Fruit fly (Drosophila melanogaster): Measurements from ENCODE around the gene robl37BC.
A peak's percentile ranks its signal among the peaks of the same experiment; 100 is the strongest.

Gene robl37BC

DNA sequence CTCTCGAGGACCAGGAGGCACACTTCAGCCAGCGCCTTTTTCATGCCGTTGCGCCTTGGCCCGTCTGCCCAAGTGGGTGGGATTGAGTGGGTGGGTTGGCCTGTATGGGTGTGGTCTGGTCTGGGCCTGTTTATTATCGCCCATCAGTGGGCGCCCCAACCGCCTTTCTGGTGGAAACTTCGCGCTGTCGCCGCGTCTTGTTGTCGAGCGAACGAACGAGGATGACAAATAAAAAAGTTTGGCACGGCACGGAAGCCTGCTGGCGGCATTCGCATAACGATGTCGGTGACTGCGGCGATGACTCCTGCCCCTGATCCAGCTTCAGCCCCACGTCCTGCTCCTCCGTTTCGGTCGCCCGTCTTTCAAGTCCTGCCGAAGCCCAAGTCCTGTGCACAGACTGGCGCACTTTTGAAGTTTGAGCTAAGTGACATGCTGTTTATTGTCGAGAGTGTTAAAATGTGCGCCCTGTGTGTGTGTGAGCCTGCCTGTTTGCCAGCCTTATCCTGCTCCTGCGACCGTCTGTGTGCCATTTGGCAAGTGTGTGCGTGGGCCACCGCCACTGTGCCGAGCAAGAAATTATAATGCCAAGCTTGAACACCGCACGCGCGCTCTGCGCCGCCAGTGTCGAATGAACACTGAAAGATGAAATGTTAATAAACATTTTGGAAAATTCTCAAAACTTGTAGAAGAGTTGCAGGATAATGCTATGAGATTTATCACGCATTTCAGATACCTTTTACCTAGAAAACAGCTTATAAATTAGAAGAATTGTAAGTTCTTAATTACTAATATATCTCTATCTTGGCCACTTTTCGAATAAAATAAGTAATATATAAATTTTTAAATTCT lies 3.6 kb downstream of the robl37BC start (continued):
- TF ChIP-seq CG2712 (tag; optimal IDR thresholded peaks at IDR 0.05), result peak; percentile 79
- TF ChIP-seq kni (GFP tag; optimal IDR thresholded peaks at IDR 0.05), result no peak
- TF ChIP-seq CG14710 (tag; optimal IDR thresholded peaks at IDR 0.05), result peak; percentile 61
- peak; percentile 53 for TF ChIP-seq CG9932 (GFP tag; IDR thresholded peaks at IDR 0.05)
- no peak for TF ChIP-seq tll (GFP tag; optimal IDR thresholded peaks at IDR 0.05)
- TF ChIP-seq sisA (GFP tag; IDR thresholded peaks at IDR 0.05), result peak; percentile 73
- TF ChIP-seq Oaz (GFP tag; IDR thresholded peaks at IDR 0.05), result peak; percentile 60
- peak; percentile 24 for TF ChIP-seq CG18764 (GFP tag; optimal IDR thresholded peaks at IDR 0.05)
- peak; percentile 77 for TF ChIP-seq CG9727 (GFP tag; optimal IDR thresholded peaks at IDR 0.05)
- peak; percentile 70 for TF ChIP-seq slou (GFP tag; optimal IDR thresholded peaks at IDR 0.05)
- peak; percentile 43 for TF ChIP-seq tin (GFP tag; optimal IDR thresholded peaks at IDR 0.05)
- TF ChIP-seq CG17802 (tag; optimal IDR thresholded peaks at IDR 0.05), result no peak
- no peak for TF ChIP-seq Sry-δ (GFP tag; optimal IDR thresholded peaks at IDR 0.05)
- TF ChIP-seq br (optimal IDR thresholded peaks at IDR 0.05), result no peak
- TF ChIP-seq CG5180 (GFP tag; optimal IDR thresholded peaks at IDR 0.05), result peak; percentile 62
- TF ChIP-seq Fer2 (tag; optimal IDR thresholded peaks at IDR 0.05), result peak; percentile 31
- no peak for TF ChIP-seq CG3065 (GFP tag; optimal IDR thresholded peaks at IDR 0.05)
- peak; percentile 72 for TF ChIP-seq ATbp (GFP tag; optimal IDR thresholded peaks at IDR 0.05)
- TF ChIP-seq nom (GFP tag; optimal IDR thresholded peaks at IDR 0.05), result peak; percentile 18
- TF ChIP-seq tap (tag; optimal IDR thresholded peaks at IDR 0.05), result peak; percentile 62
- no peak for TF ChIP-seq Spps (tag; optimal IDR thresholded peaks at IDR 0.05)
- peak; percentile 82 for TF ChIP-seq CG10147 (GFP tag; optimal IDR thresholded peaks at IDR 0.05)
- TF ChIP-seq gcm (GFP tag; optimal IDR thresholded peaks at IDR 0.05), result peak; percentile 51
- 0 out of 2 replicates have a peak, but pooled peaks have one; percentile 5 for TF ChIP-seq NFAT (GFP tag; IDR thresholded peaks at IDR 0.05)
- peak; percentile 15 for TF ChIP-seq CG17912 (GFP tag; optimal IDR thresholded peaks at IDR 0.05)
- TF ChIP-seq ara (GFP tag; IDR thresholded peaks at IDR 0.05), result no peak; the same call in 1 of the 2 replicates
- TF ChIP-seq Drgx (GFP tag; IDR thresholded peaks at IDR 0.05), result peak; percentile 9; the same call in 1 of the 2 replicates
- TF ChIP-seq jumu (GFP tag; optimal IDR thresholded peaks at IDR 0.05), result no peak
- TF ChIP-seq CG18599 (GFP tag; optimal IDR thresholded peaks at IDR 0.05), result peak; percentile 93
- peak in 1 of 2 experiments; percentile 26 for TF ChIP-seq Hr78 (GFP tag; optimal IDR thresholded peaks at IDR 0.05)
- TF ChIP-seq Oli (tag; optimal IDR thresholded peaks at IDR 0.05), result peak; percentile 76
- 0 out of 3 replicates have a peak, but pooled peaks have one; percentile 16 for TF ChIP-seq H15 (GFP tag; IDR thresholded peaks at IDR 0.05)
- no peak for TF ChIP-seq en (GFP tag; optimal IDR thresholded peaks at IDR 0.05)
- TF ChIP-seq Deaf1 (tag; optimal IDR thresholded peaks at IDR 0.05), result peak; percentile 62
- TF ChIP-seq run (tag; optimal IDR thresholded peaks at IDR 0.05), result peak; percentile 59
- peak; percentile 73 for TF ChIP-seq CG18262 (tag; optimal IDR thresholded peaks at IDR 0.05)
- peak; percentile 60; the same call in 1 of the 3 replicates for TF ChIP-seq CG7357 (GFP tag; IDR thresholded peaks at IDR 0.05)
- no peak for TF ChIP-seq ato (GFP tag; IDR thresholded peaks at IDR 0.05; ENCODE audit: partially characterized antibody)
- TF ChIP-seq Hmx (GFP tag; optimal IDR thresholded peaks at IDR 0.05), result no peak
- peak; percentile 50 for TF ChIP-seq Vsx1 (GFP tag; optimal IDR thresholded peaks at IDR 0.05)
- TF ChIP-seq dysf (GFP tag; IDR thresholded peaks at IDR 0.05), result peak; percentile 79
- peak; percentile 4 for TF ChIP-seq jing (GFP tag; optimal IDR thresholded peaks at IDR 0.05)
- TF ChIP-seq CG30431 (GFP tag; optimal IDR thresholded peaks at IDR 0.05), result peak; percentile 12
- TF ChIP-seq CG6791 (GFP tag; IDR thresholded peaks at IDR 0.05; ENCODE audit: partially characterized antibody), result no peak
- TF ChIP-seq bbx (GFP tag; IDR thresholded peaks at IDR 0.05; ENCODE audit: partially characterized antibody), result no peak
- TF ChIP-seq GATAe (GFP tag; conservative IDR thresholded peaks at IDR 0.05), result no peak
- TF ChIP-seq ro (GFP tag; IDR thresholded peaks at IDR 0.05), result no peak
- peak; percentile 26; the same call in 1 of the 2 replicates for TF ChIP-seq CG11247 (GFP tag; IDR thresholded peaks at IDR 0.05)

Measured in whole organism, embryonic.